Fruit fly (Drosophila melanogaster) whole organism, embryonic: ENCODE results near the gene DAAM.

Experiments used
- CG11695 ChIP-seq: fragments of 200-800 bp; sonication (Bioruptor generic); IDR thresholded peaks from 3 replicates; pipeline ENCODE4 v1.3.6; 2022; ENCODE audit warnings: missing biosample characterization, missing genetic modification characterization
- CG17912 ChIP-seq: fragments of 200-800 bp; sonication (Bioruptor generic); optimal IDR thresholded peaks from 2 replicates; lab custom pipeline; 2018; ENCODE audit warnings: missing biosample characterization, mild to moderate bottlenecking, missing genetic modification characterization
- CG32532 ChIP-seq: fragments of 200-800 bp; sonication (Bioruptor generic); IDR thresholded peaks from 2 replicates; pipeline ENCODE4 v1.3.6; 2022; ENCODE audit warnings: missing biosample characterization, missing genetic modification characterization
- CG8765 ChIP-seq: fragments of 200-800 bp; sonication (Bioruptor generic); IDR thresholded peaks from 2 replicates; pipeline ENCODE4 v1.3.6; 2022; ENCODE audit warnings: missing biosample characterization, missing genetic modification characterization
- Doc3 ChIP-seq: fragments of 200-800 bp; sonication (Bioruptor generic); IDR thresholded peaks from 3 replicates; pipeline ENCODE4 v1.3.6; 2022; ENCODE audit warnings: missing biosample characterization, missing genetic modification characterization; ENCODE audit not compliant: partially characterized antibody
- E2f2 ChIP-seq: fragments of 200-800 bp; sonication (Bioruptor generic); IDR thresholded peaks from 2 replicates; pipeline ENCODE4 v1.3.6; 2022; ENCODE audit warnings: missing biosample characterization, missing genetic modification characterization
- Fer2 ChIP-seq: fragments of 200-800 bp; sonication (Bioruptor generic); optimal IDR thresholded peaks from 2 replicates; lab custom pipeline; 2018; ENCODE audit warnings: missing biosample characterization, mild to moderate bottlenecking, missing genetic modification characterization, moderate library complexity
- Lpt ChIP-seq: fragments of >200 bp; optimal IDR thresholded peaks from 2 replicates; lab custom pipeline; 2018; ENCODE audit warnings: missing biosample characterization, missing genetic modification characterization
- Med ChIP-seq: fragments of 200-800 bp; sonication (Bioruptor generic); peaks from one replicate; lab custom pipeline; 2016; ENCODE audit warnings: missing biosample characterization, missing genetic modification characterization, mild to moderate bottlenecking, inconsistent platforms, moderate library complexity
- NFAT ChIP-seq: fragments of 200-800 bp; sonication (Bioruptor generic); IDR thresholded peaks from 2 replicates; pipeline ENCODE4 v1.3.6; 2022; ENCODE audit warnings: missing biosample characterization, missing genetic modification characterization
- Vsx1 ChIP-seq: fragments of 200-800 bp; sonication (Bioruptor generic); optimal IDR thresholded peaks from 2 replicates; lab custom pipeline; 2017; ENCODE audit warnings: missing biosample characterization, mild to moderate bottlenecking, missing genetic modification characterization, missing genetic modification reagents
- dmrt99B ChIP-seq: fragments of 200-800 bp; sonication (Bioruptor generic); optimal IDR thresholded peaks from 2 replicates; lab custom pipeline; 2018; ENCODE audit warnings: missing biosample characterization, mild to moderate bottlenecking, missing genetic modification characterization, moderate library complexity
- nerfin-1 ChIP-seq: fragments of 200-800 bp; sonication (Bioruptor generic); optimal IDR thresholded peaks from 3 replicates; lab custom pipeline; 2019; ENCODE audit warnings: missing biosample characterization, mild to moderate bottlenecking, missing genetic modification characterization, moderate library complexity

dm6 chrX:1250104-1250503 lies 72.1 kb downstream of the DAAM start:
- TF ChIP-seq Vsx1 (GFP tag; lab: Kevin White, UChicago), result no peak
- TF ChIP-seq CG8765 (GFP tag; lab: Robert Waterston, UW), result no peak
- no peak for TF ChIP-seq CG11695 (GFP tag; lab: Robert Waterston, UW)
- TF ChIP-seq dmrt99B (tag; lab: Kevin White, UChicago), result no peak
- no peak for TF ChIP-seq CG17912 (GFP tag; lab: Kevin White, UChicago)
- TF ChIP-seq NFAT (GFP tag; lab: Robert Waterston, UW), result no peak
- no peak for TF ChIP-seq Fer2 (tag; lab: Kevin White, UChicago)
- no peak for TF ChIP-seq Lpt
- no peak for TF ChIP-seq CG32532 (GFP tag; lab: Robert Waterston, UW)
- no peak for TF ChIP-seq E2f2 (GFP tag; lab: Robert Waterston, UW)
- TF ChIP-seq Doc3 (GFP tag; lab: Robert Waterston, UW), result no peak
- no peak for TF ChIP-seq nerfin-1
- TF ChIP-seq Med (GFP tag; lab: Kevin White, UChicago), result no peak
